Worm (Caenorhabditis elegans) whole organism, mixed stage, embryonic: ENCODE data around the gene wapl-1.

ENCODE experiments used
- M03D4.4 ChIP-seq: sonication (generic microtip); optimal IDR thresholded peaks from 2 replicates; lab custom pipeline; 2017; ENCODE audit warnings: mild to moderate bottlenecking, missing genetic modification characterization, missing compliant biosample characterization
- bed-3 ChIP-seq: fragments of 200-800 bp; sonication (Bioruptor generic); optimal IDR thresholded peaks from 3 replicates; lab custom pipeline; 2018; ENCODE audit warnings: mild to moderate bottlenecking, missing genetic modification characterization, moderate library complexity, missing compliant biosample characterization
- blmp-1 ChIP-seq: fragments of 150-350 bp; optimal IDR thresholded peaks from 2 replicates; lab custom pipeline; 2014; ENCODE audit warnings: missing biosample characterization, missing genetic modification characterization
- ceh-39 ChIP-seq: fragments of 150-350 bp; optimal IDR thresholded peaks from 2 replicates; lab custom pipeline; 2014; ENCODE audit warnings: missing biosample characterization, missing genetic modification characterization
- ceh-43 ChIP-seq: fragments of 200-800 bp; sonication (Bioruptor generic); optimal IDR thresholded peaks from 2 replicates; lab custom pipeline; 2018; ENCODE audit warnings: mild to moderate bottlenecking, missing genetic modification characterization, moderate library complexity, missing compliant biosample characterization
- ceh-83 ChIP-seq: fragments of 200-800 bp; sonication (Bioruptor generic); optimal IDR thresholded peaks from 2 replicates; lab custom pipeline; 2018; ENCODE audit warnings: mild to moderate bottlenecking, missing genetic modification characterization, missing compliant biosample characterization
- ces-1 ChIP-seq: fragments of 150-350 bp; optimal IDR thresholded peaks from 2 replicates; lab custom pipeline; 2014; ENCODE audit warnings: missing biosample characterization, missing genetic modification reagents, missing genetic modification characterization
- cnd-1 ChIP-seq: fragments of 200-800 bp; sonication (Bioruptor generic); optimal IDR thresholded peaks from 2 replicates; lab custom pipeline; 2018; ENCODE audit warnings: mild to moderate bottlenecking, missing genetic modification characterization, missing compliant biosample characterization
- drap-1 ChIP-seq: fragments of 200-800 bp; sonication (Bioruptor generic); optimal IDR thresholded peaks from 3 replicates; lab custom pipeline; 2018; ENCODE audit warnings: mild to moderate bottlenecking, missing genetic modification characterization, missing compliant biosample characterization
- elt-1 ChIP-seq: sonication (generic microtip); optimal IDR thresholded peaks from 2 replicates; lab custom pipeline; 2017; ENCODE audit warnings: missing genetic modification characterization, mild to moderate bottlenecking, missing compliant biosample characterization, antibody characterized with exemption, moderate library complexity, borderline replicate concordance; ENCODE audit not compliant: insufficient read depth
- elt-3 ChIP-seq: fragments of 150-350 bp; optimal IDR thresholded peaks from 2 replicates; lab custom pipeline; 2014; ENCODE audit warnings: missing biosample characterization, missing genetic modification characterization
- flh-1 ChIP-seq: fragments of 200-800 bp; sonication (Bioruptor generic); optimal IDR thresholded peaks from 2 replicates; lab custom pipeline; 2018; ENCODE audit warnings: mild to moderate bottlenecking, missing genetic modification characterization, moderate library complexity, missing compliant biosample characterization
- ham-2 ChIP-seq: fragments of 200-800 bp; sonication (Bioruptor generic); optimal IDR thresholded peaks from 2 replicates; lab custom pipeline; 2018; ENCODE audit warnings: mild to moderate bottlenecking, missing genetic modification characterization, missing compliant biosample characterization
- hlh-1 ChIP-seq: fragments of 150-350 bp; optimal IDR thresholded peaks from 2 replicates; lab custom pipeline; 2014; ENCODE audit warnings: missing biosample characterization, missing genetic modification reagents, missing genetic modification characterization
- lin-13 ChIP-seq: fragments of 150-350 bp; optimal IDR thresholded peaks from 2 replicates; lab custom pipeline; 2014; ENCODE audit warnings: missing biosample characterization, missing genetic modification characterization
- lin-32 ChIP-seq: fragments of 200-800 bp; sonication (Bioruptor generic); optimal IDR thresholded peaks from 2 replicates; lab custom pipeline; 2018; ENCODE audit warnings: mild to moderate bottlenecking, missing genetic modification characterization, missing compliant biosample characterization
- lsy-2 ChIP-seq: fragments of 150-350 bp; optimal IDR thresholded peaks from 2 replicates; lab custom pipeline; 2014; ENCODE audit warnings: missing biosample characterization, missing genetic modification characterization
- mab-5 ChIP-seq: fragments of 150-350 bp; optimal IDR thresholded peaks from 2 replicates; lab custom pipeline; 2014; ENCODE audit warnings: missing biosample characterization, missing genetic modification characterization
- mep-1 ChIP-seq: fragments of 150-350 bp; optimal IDR thresholded peaks from 2 replicates; lab custom pipeline; 2017; ENCODE audit warnings: missing biosample characterization, missing genetic modification reagents, missing genetic modification characterization, inconsistent platforms
- mls-2 ChIP-seq: sonication (generic microtip); optimal IDR thresholded peaks from 2 replicates; lab custom pipeline; 2016; ENCODE audit warnings: mild to moderate bottlenecking, missing genetic modification characterization, moderate library complexity, missing compliant biosample characterization
- nhr-12 ChIP-seq: fragments of 150-350 bp; optimal IDR thresholded peaks from 2 replicates; lab custom pipeline; 2014; ENCODE audit warnings: missing biosample characterization, missing genetic modification characterization
- nhr-2 ChIP-seq: fragments of 150-350 bp; optimal IDR thresholded peaks from 2 replicates; lab custom pipeline; 2014; ENCODE audit warnings: missing biosample characterization, missing genetic modification characterization
- nhr-237 ChIP-seq: fragments of 150-350 bp; optimal IDR thresholded peaks from 2 replicates; lab custom pipeline; 2014; ENCODE audit warnings: missing biosample characterization, missing genetic modification characterization
- nhr-28 ChIP-seq: fragments of 150-350 bp; optimal IDR thresholded peaks from 2 replicates; lab custom pipeline; 2014; ENCODE audit warnings: missing biosample characterization, missing genetic modification characterization
- nhr-76 ChIP-seq: sonication (generic microtip); optimal IDR thresholded peaks from 2 replicates; lab custom pipeline; 2017; ENCODE audit warnings: missing biosample characterization, missing genetic modification characterization
- pha-4 ChIP-seq: fragments of 150-350 bp; optimal IDR thresholded peaks from 2 replicates; lab custom pipeline; 2018; ENCODE audit warnings: missing biosample characterization, missing genetic modification reagents, missing genetic modification characterization
- sem-2 ChIP-seq: fragments of 200-800 bp; sonication (Bioruptor generic); optimal IDR thresholded peaks from 2 replicates; lab custom pipeline; 2018; ENCODE audit warnings: mild to moderate bottlenecking, missing genetic modification characterization, missing compliant biosample characterization
- snpc-4 ChIP-seq: fragments of 150-350 bp; optimal IDR thresholded peaks from 2 replicates; lab custom pipeline; 2014; ENCODE audit warnings: missing biosample characterization, missing genetic modification characterization
- tbx-8 ChIP-seq: fragments of 200-800 bp; sonication (Bioruptor generic); optimal IDR thresholded peaks from 2 replicates; lab custom pipeline; 2018; ENCODE audit warnings: mild to moderate bottlenecking, missing genetic modification characterization, moderate library complexity, missing compliant biosample characterization
- unc-120 ChIP-seq: sonication (generic microtip); optimal IDR thresholded peaks from 2 replicates; lab custom pipeline; 2017; ENCODE audit warnings: missing genetic modification characterization, missing compliant biosample characterization; ENCODE audit not compliant: poor library complexity, severe bottlenecking
- unc-39 ChIP-seq: fragments of 150-350 bp; optimal IDR thresholded peaks from 2 replicates; lab custom pipeline; 2014; ENCODE audit warnings: missing biosample characterization, missing genetic modification characterization
- unc-62 ChIP-seq: fragments of 150-350 bp; optimal IDR thresholded peaks from 2 replicates; lab custom pipeline; 2014; ENCODE audit warnings: missing biosample characterization, missing genetic modification reagents, missing genetic modification characterization
- zip-8 ChIP-seq: fragments of 150-350 bp; optimal IDR thresholded peaks from 2 replicates; lab custom pipeline; 2014; ENCODE audit warnings: missing biosample characterization, missing genetic modification characterization
- ztf-11 ChIP-seq: fragments of 150-350 bp; optimal IDR thresholded peaks from 2 replicates; lab custom pipeline; 2014; ENCODE audit warnings: missing biosample characterization, missing genetic modification characterization

wapl-1 gene

DNA sequence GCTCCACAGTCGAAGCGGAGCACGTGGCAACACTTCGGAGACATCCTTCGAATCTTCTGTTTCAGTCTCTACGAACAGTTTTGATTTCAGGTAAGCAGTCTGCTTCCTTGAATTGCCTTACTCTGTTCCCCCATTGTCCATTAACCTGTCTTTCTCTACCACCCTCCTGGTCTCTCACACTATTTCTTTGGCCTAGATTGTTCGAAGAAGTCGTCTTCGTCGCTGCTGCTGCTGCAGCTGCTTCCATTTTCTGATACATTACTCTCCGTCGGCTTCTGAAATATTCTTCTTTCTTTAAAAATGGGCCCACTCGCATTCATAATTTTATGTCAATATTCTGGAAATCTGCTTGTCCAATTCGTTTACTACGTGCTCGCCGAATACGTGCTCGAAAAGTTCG, 6.0 kb upstream of the wapl-1 start, which contains the start of gene R08C7.1:
Gene R08C7.1, plus strand, starts transcription at position 301 of the 400 bp plus-strand sequence.
- TF ChIP-seq elt-3 (tag; lab: Kevin White, UChicago) (no peak), nhr-76 (tag; lab: Kevin White, UChicago) (no peak), cnd-1 (tag; lab: Kevin White, UChicago) (no peak), lin-32 (GFP tag; lab: Kevin White, UChicago) (no peak), blmp-1 (tag; lab: Kevin White, UChicago) (no peak), unc-62 (no peak), snpc-4 (tag; lab: Kevin White, UChicago) (no peak), zip-8 (tag; lab: Kevin White, UChicago) (no peak), drap-1 (GFP tag; lab: Kevin White, UChicago) (no peak), mep-1 (tag; lab: Kevin White, UChicago) (no peak), mab-5 (tag; lab: Kevin White, UChicago) (no peak), ceh-43 (GFP tag; lab: Kevin White, UChicago) (no peak), unc-39 (tag; lab: Kevin White, UChicago) (no peak)

DNA sequence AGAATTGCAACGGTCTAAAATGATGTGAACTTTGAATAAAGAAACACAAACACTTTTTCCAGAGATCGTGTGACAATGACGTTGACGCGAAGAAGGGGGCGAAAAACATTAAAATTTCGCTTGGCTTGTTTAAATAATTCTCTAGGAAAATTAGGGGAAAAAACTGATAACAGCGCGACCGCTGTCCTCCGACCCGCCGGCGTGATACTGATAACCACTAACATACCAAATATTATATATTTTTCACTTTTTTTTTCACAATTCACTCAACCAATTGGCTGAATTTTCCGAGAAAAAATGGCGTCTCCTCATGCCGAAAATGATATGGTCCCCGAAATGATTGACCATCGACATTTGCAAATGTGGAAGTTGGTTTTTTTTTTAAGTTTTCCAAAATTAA, 4.3 kb upstream of the wapl-1 start:
- TF ChIP-seq nhr-76 (tag; lab: Kevin White, UChicago) (no peak), flh-1 (GFP tag; lab: Kevin White, UChicago) (no peak), unc-120 (tag; lab: Kevin White, UChicago) (no peak), nhr-28 (tag; lab: Kevin White, UChicago) (no peak), mab-5 (tag; lab: Kevin White, UChicago) (no peak), unc-62 (no peak), elt-1 (tag; lab: Kevin White, UChicago) (no peak), mls-2 (tag; lab: Kevin White, UChicago) (no peak), ztf-11 (tag; lab: Kevin White, UChicago) (no peak), sem-2 (no peak), mep-1 (tag; lab: Kevin White, UChicago) (no peak), hlh-1 (tag; lab: Kevin White, UChicago) (no peak), tbx-8 (GFP tag; lab: Kevin White, UChicago) (no peak), zip-8 (tag; lab: Kevin White, UChicago) (no peak), drap-1 (GFP tag; lab: Kevin White, UChicago) (no peak), pha-4 (tag; lab: Kevin White, UChicago) (no peak), ceh-83 (GFP tag; lab: Kevin White, UChicago) (no peak)
- TF ChIP-seq, all 35 proteins: peak for 0

DNA sequence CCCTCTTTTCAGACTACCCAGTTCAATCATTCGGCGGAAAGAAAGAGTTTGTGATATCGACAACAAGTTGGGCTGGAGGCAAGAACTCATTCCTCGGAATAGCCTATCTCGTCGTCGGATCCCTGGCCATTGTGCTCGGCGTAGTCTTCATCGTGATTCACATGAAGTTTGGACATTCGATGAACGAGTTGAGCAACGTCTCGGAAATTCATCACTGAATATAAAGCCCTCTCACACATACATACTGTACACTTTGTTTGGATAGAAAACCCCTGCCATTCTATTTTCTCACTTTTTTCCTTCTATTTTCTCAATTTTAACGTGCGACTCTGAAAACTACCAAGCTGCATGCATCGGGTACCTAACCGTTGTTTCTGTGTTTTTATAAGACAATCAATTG, 3.9 kb upstream of the wapl-1 start, which contains the start of gene R08C7.12:
Gene R08C7.12, plus strand, starts transcription at position 301 of the 400 bp plus-strand sequence.
- TF ChIP-seq tbx-8 (GFP tag; lab: Kevin White, UChicago): no peak
- TF ChIP-seq bed-3 (GFP tag; lab: Kevin White, UChicago): no peak
- no peak for TF ChIP-seq M03D4.4 (tag; lab: Kevin White, UChicago)
- no peak for TF ChIP-seq nhr-237 (tag; lab: Kevin White, UChicago)
- TF ChIP-seq lsy-2 (tag; lab: Kevin White, UChicago): no peak

DNA sequence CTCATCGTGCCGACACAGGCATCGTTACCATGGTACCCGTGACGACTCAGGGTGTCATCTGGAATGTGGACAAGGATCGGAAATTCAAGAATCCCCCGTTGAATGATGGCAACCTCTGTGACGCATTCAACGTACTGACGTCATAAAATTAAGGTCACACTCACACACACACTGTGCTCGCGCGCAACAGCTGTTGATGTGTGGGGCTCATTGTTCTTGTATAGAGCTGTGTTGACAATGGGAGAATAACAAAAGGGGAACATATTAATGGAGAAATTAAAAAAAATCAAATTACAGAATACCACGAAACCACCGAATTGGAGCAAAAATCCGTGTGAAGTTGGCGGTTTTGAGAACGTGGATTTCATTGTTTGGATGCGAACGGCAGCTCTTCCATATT, 2.8 kb upstream of the wapl-1 start:
- TF ChIP-seq hlh-1 (tag; lab: Kevin White, UChicago) (peak; percentile 88), ceh-39 (no peak), ces-1 (GFP tag; lab: Kevin White, UChicago) (peak; percentile 62), unc-39 (tag; lab: Kevin White, UChicago) (no peak), nhr-12 (tag; lab: Kevin White, UChicago) (no peak), lin-32 (GFP tag; lab: Kevin White, UChicago) (peak; percentile 97), cnd-1 (tag; lab: Kevin White, UChicago) (peak; percentile 89), zip-8 (tag; lab: Kevin White, UChicago) (peak; percentile 30)

DNA sequence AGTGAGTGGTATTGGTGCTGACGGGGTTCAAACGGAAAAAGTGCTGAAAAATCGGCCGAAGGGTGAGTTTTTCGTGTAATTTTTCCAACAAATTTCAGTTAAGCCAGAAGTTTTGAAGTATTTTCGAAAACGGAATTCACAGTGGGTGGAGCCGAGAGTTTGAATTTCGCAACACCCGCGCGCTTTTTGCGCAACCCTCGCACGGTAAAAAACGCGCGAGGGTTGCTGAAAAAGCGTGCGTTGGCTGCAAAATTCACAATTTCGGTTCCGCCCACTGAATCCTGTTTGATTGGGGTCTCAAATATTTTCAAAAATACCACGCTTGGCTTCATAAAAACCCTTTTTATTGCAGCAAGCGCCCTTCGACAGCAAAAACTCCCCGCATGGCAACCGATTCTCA, 1.8 kb upstream of the wapl-1 start:
- TF ChIP-seq mab-5 (tag; lab: Kevin White, UChicago): no peak
- TF ChIP-seq, all 35 proteins: peak for 0

DNA sequence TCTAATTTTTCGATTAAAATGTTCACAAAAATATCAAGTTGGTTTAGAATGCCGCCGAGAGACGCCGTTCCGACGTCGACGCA, 1.6 kb upstream of the wapl-1 start, which contains the start of gene chat-1:
Gene chat-1, plus strand, starts transcription at position 48 of the 83 bp plus-strand sequence.
- TF ChIP-seq nhr-237 (tag; lab: Kevin White, UChicago) (no peak), zip-8 (tag; lab: Kevin White, UChicago) (no peak), nhr-2 (no peak), ceh-43 (GFP tag; lab: Kevin White, UChicago) (no peak), ceh-39 (no peak), unc-62 (no peak), mls-2 (tag; lab: Kevin White, UChicago) (no peak), ztf-11 (tag; lab: Kevin White, UChicago) (no peak), lin-13 (no peak), flh-1 (GFP tag; lab: Kevin White, UChicago) (no peak), ham-2 (no peak), cnd-1 (tag; lab: Kevin White, UChicago) (no peak), elt-1 (tag; lab: Kevin White, UChicago) (no peak), sem-2 (no peak)
- TF ChIP-seq, all 35 proteins: peak for 0
